Worm (Caenorhabditis elegans) whole organism, L3 larva: ENCODE results near the gene acl-6.
A peak's percentile ranks its signal among the peaks of the same experiment; 100 is the strongest.

Experiments
- R02D3.7 ChIP-seq: fragments of 150-350 bp; optimal IDR thresholded peaks from 2 replicates; lab custom pipeline; 2014; ENCODE audit warnings: missing biosample characterization, missing genetic modification characterization
- ama-1 ChIP-seq: fragments of 150-350 bp; optimal IDR thresholded peaks from 2 replicates; lab custom pipeline; 2018
- ceh-16 ChIP-seq: sonication (generic microtip); optimal IDR thresholded peaks from 2 replicates; lab custom pipeline; 2017; ENCODE audit warnings: missing biosample characterization, missing genetic modification characterization
- ceh-9 ChIP-seq: sonication (generic microtip); optimal IDR thresholded peaks from 2 replicates; lab custom pipeline; 2018; ENCODE audit warnings: missing biosample characterization, missing genetic modification characterization
- daf-12 ChIP-seq: fragments of 150-350 bp; optimal IDR thresholded peaks from 2 replicates; lab custom pipeline; 2014; ENCODE audit warnings: missing biosample characterization, missing genetic modification reagents, missing genetic modification characterization
- egl-27 ChIP-seq: sonication (generic microtip); optimal IDR thresholded peaks from 4 replicates; lab custom pipeline; 2017; ENCODE audit warnings: missing biosample characterization, missing genetic modification reagents, missing genetic modification characterization
- egl-5 ChIP-seq: fragments of 150-350 bp; optimal IDR thresholded peaks from 2 replicates; lab custom pipeline; 2017; ENCODE audit warnings: missing biosample characterization, missing genetic modification reagents, missing genetic modification characterization, inconsistent platforms
- elt-1 ChIP-seq: fragments of 150-350 bp; optimal IDR thresholded peaks from 2 replicates; lab custom pipeline; 2014; ENCODE audit warnings: missing biosample characterization, missing genetic modification characterization
- elt-2 ChIP-seq: sonication (generic microtip); optimal IDR thresholded peaks from 2 replicates; lab custom pipeline; 2016; ENCODE audit warnings: missing genetic modification reagents, mild to moderate bottlenecking, missing genetic modification characterization, missing compliant biosample characterization
- eor-1 ChIP-seq, 2 experiments: fragments of 150-350 bp; optimal IDR thresholded peaks; 2 replicates each; lab custom pipeline; 2014 to 2018; ENCODE audit warnings: missing biosample characterization in 2 of 2, missing genetic modification characterization in 2 of 2
- fkh-10 ChIP-seq: sonication (generic microtip); optimal IDR thresholded peaks from 2 replicates; lab custom pipeline; 2017; ENCODE audit warnings: missing biosample characterization, missing genetic modification reagents, missing genetic modification characterization
- fos-1 ChIP-seq: fragments of 150-350 bp; optimal IDR thresholded peaks from 2 replicates; lab custom pipeline; 2014; ENCODE audit warnings: missing biosample characterization, missing genetic modification characterization
- hmg-11 ChIP-seq: sonication (generic microtip); optimal IDR thresholded peaks from 2 replicates; lab custom pipeline; 2016; ENCODE audit warnings: missing genetic modification characterization, missing compliant biosample characterization
- jun-1 ChIP-seq: fragments of 150-350 bp; optimal IDR thresholded peaks from 2 replicates; lab custom pipeline; 2014; ENCODE audit warnings: missing biosample characterization, missing genetic modification reagents, missing genetic modification characterization
- lin-15B ChIP-seq: fragments of 150-350 bp; optimal IDR thresholded peaks from 2 replicates; lab custom pipeline; 2014; ENCODE audit warnings: missing biosample characterization, missing genetic modification characterization
- lin-39 ChIP-seq: fragments of 150-350 bp; optimal IDR thresholded peaks from 2 replicates; lab custom pipeline; 2018; ENCODE audit warnings: missing biosample characterization, missing genetic modification reagents, missing genetic modification characterization
- lsy-12 ChIP-seq: sonication (generic microtip); optimal IDR thresholded peaks from 2 replicates; lab custom pipeline; 2016; ENCODE audit warnings: mild to moderate bottlenecking, missing genetic modification characterization, missing compliant biosample characterization
- mdl-1 ChIP-seq: fragments of 150-350 bp; optimal IDR thresholded peaks from 2 replicates; lab custom pipeline; 2014; ENCODE audit warnings: missing biosample characterization, missing genetic modification characterization
- nfya-1 ChIP-seq: sonication (generic microtip); optimal IDR thresholded peaks from 2 replicates; lab custom pipeline; 2017; ENCODE audit warnings: missing genetic modification characterization, mild to moderate bottlenecking, missing compliant biosample characterization, antibody characterized with exemption, moderate library complexity; ENCODE audit not compliant: insufficient read depth
- nhr-12 ChIP-seq: fragments of 150-350 bp; optimal IDR thresholded peaks from 2 replicates; lab custom pipeline; 2014; ENCODE audit warnings: missing biosample characterization, missing genetic modification characterization
- nhr-23 ChIP-seq: fragments of 150-350 bp; optimal IDR thresholded peaks from 2 replicates; lab custom pipeline; 2014; ENCODE audit warnings: missing biosample characterization, missing genetic modification reagents, missing genetic modification characterization
- nhr-237 ChIP-seq: fragments of 150-350 bp; optimal IDR thresholded peaks from 2 replicates; lab custom pipeline; 2014; ENCODE audit warnings: missing biosample characterization, missing genetic modification characterization
- nhr-25 ChIP-seq: sonication (generic microtip); optimal IDR thresholded peaks from 2 replicates; lab custom pipeline; 2017; ENCODE audit warnings: missing biosample characterization, missing genetic modification characterization
- nhr-28 ChIP-seq: fragments of 150-350 bp; optimal IDR thresholded peaks from 2 replicates; lab custom pipeline; 2014; ENCODE audit warnings: missing biosample characterization, missing genetic modification characterization
- nhr-43 ChIP-seq: sonication (generic microtip); optimal IDR thresholded peaks from 2 replicates; lab custom pipeline; 2016; ENCODE audit warnings: mild to moderate bottlenecking, missing genetic modification characterization, missing compliant biosample characterization; ENCODE audit not compliant: poor library complexity, severe bottlenecking
- nhr-67 ChIP-seq: fragments of 150-350 bp; optimal IDR thresholded peaks from 2 replicates; lab custom pipeline; 2014; ENCODE audit warnings: missing biosample characterization, missing genetic modification characterization
- nhr-76 ChIP-seq: fragments of 150-350 bp; sonication (generic microtip); optimal IDR thresholded peaks from 5 replicates; lab custom pipeline; 2014; ENCODE audit warnings: missing biosample characterization, missing genetic modification characterization
- nhr-77 ChIP-seq: fragments of 150-350 bp; optimal IDR thresholded peaks from 2 replicates; lab custom pipeline; 2014; ENCODE audit warnings: missing biosample characterization, missing genetic modification characterization
- pha-4 ChIP-seq: fragments of 150-350 bp; optimal IDR thresholded peaks from 2 replicates; lab custom pipeline; 2014; ENCODE audit warnings: missing biosample characterization, missing genetic modification reagents, missing genetic modification characterization
- sea-2 ChIP-seq: fragments of 150-350 bp; sonication (generic microtip); optimal IDR thresholded peaks from 4 replicates; lab custom pipeline; 2014; ENCODE audit warnings: missing biosample characterization, missing genetic modification reagents, missing genetic modification characterization
- skn-1 ChIP-seq: fragments of 150-350 bp; optimal IDR thresholded peaks from 2 replicates; lab custom pipeline; 2014; ENCODE audit warnings: missing biosample characterization, missing genetic modification characterization
- snpc-4 ChIP-seq: fragments of 150-350 bp; optimal IDR thresholded peaks from 2 replicates; lab custom pipeline; 2014; ENCODE audit warnings: missing biosample characterization, missing genetic modification characterization
- tbx-2 ChIP-seq: sonication (generic microtip); optimal IDR thresholded peaks from 2 replicates; lab custom pipeline; 2016; ENCODE audit warnings: mild to moderate bottlenecking, missing genetic modification characterization, missing compliant biosample characterization
- unc-39 ChIP-seq: sonication (generic microtip); optimal IDR thresholded peaks from 4 replicates; lab custom pipeline; 2017; ENCODE audit warnings: missing biosample characterization, missing genetic modification characterization
- unc-62 ChIP-seq: fragments of 150-350 bp; sonication (generic microtip); optimal IDR thresholded peaks from 4 replicates; lab custom pipeline; 2014; ENCODE audit warnings: missing biosample characterization, missing genetic modification reagents, missing genetic modification characterization
- zag-1 ChIP-seq: fragments of 150-350 bp; optimal IDR thresholded peaks from 2 replicates; lab custom pipeline; 2014; ENCODE audit warnings: missing biosample characterization, missing genetic modification characterization
- ztf-11 ChIP-seq: fragments of 150-350 bp; optimal IDR thresholded peaks from 2 replicates; lab custom pipeline; 2014; ENCODE audit warnings: missing biosample characterization, missing genetic modification characterization
- ztf-4 ChIP-seq: fragments of 150-350 bp; optimal IDR thresholded peaks from 2 replicates; lab custom pipeline; 2014; ENCODE audit warnings: missing biosample characterization, missing genetic modification characterization

The acl-6 gene

DNA sequence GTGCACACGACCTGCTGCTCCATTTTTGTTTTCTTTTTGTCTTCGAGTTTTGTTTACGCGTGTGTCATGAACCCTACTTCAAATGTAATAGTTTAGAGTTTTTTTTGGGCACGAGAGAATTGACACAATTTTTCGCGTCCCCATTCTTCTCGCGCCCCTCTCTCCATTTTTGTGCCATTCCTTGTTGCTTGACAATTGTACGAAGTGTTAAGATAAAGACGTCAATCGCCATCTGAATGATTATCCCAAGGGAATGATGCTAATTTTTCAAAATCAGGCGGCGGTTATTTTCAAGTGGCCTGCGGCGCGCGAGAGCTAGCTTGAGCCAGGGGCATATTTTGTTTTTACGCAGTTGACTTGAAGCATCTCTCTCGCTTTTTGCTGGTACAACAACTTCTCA lies 9.2 kb downstream of the acl-6 start:
- peak; percentile 46 for TF ChIP-seq lin-39 (tag; lab: Kevin White, UChicago)
- peak; percentile 15 for TF ChIP-seq nfya-1 (tag; lab: Kevin White, UChicago)
- TF ChIP-seq unc-62 (GFP tag; lab: Kevin White, UChicago): no peak

DNA sequence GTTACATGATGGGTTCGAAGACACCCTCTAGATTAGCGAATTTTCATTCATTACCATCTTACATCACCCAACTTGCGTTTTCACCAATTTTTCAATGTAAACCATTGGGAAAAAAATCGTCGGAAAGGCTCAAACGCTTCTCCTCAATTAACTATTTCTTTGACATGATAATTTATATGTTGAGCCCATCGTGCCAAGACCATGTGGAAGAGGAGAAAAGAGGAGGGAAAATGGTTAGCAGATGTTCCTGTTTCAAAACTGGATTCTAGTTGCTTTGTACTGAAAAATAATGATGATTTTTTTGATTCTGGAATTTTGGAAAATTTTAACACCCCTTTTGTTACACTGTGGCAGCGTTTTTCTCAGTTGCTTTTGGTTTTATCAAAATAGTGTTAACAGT lies 10.9 kb downstream of the acl-6 start:
- TF ChIP-seq snpc-4 (tag; lab: Kevin White, UChicago) (no peak), elt-2 (tag; lab: Kevin White, UChicago) (no peak), sea-2 (GFP tag; lab: Kevin White, UChicago) (no peak), tbx-2 (no peak), nhr-23 (tag; lab: Kevin White, UChicago) (no peak), jun-1 (tag; lab: Kevin White, UChicago) (no peak), lin-15B (tag; lab: Kevin White, UChicago) (no peak), mdl-1 (tag; lab: Kevin White, UChicago) (no peak), lsy-12 (tag; lab: Kevin White, UChicago) (no peak)

DNA sequence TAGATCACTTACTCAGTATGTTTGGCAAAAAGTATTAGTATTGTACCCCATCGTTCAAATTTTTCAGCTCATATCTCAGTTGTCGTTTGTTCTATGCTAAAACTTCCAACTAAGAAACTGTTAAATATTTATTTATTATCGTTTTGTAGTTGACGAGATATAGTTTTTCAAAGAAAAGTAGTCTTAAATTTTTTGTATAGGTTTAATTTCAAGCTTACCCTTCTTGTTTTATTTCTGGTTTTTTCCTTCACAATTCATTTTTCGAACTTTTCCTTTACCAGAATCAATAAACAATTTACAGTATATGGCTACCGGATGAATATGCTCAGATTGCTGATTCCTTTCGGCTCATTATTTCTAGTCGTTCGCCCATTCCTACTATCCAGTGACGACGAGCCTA lies 12.7 kb downstream of the acl-6 start, which contains the start of gene F08F3.1:
F08F3.1 (plus strand) TSS at position 301 of the 400 bp plus-strand sequence.
- no peak for TF ChIP-seq nhr-25
- no peak for TF ChIP-seq nhr-23 (tag; lab: Kevin White, UChicago)
- TF ChIP-seq elt-1 (tag; lab: Kevin White, UChicago): no peak
- TF ChIP-seq nhr-77: no peak
- no peak for TF ChIP-seq ceh-9 (tag; lab: Kevin White, UChicago)
- TF ChIP-seq nhr-67 (tag; lab: Kevin White, UChicago): no peak
- TF ChIP-seq ceh-16 (tag; lab: Kevin White, UChicago): no peak
- TF ChIP-seq nhr-12: no peak
- TF ChIP-seq nhr-237 (tag; lab: Kevin White, UChicago): no peak
- TF ChIP-seq snpc-4 (tag; lab: Kevin White, UChicago): no peak
- no peak for TF ChIP-seq egl-27
- TF ChIP-seq fkh-10 (GFP tag; lab: Kevin White, UChicago): no peak
- no peak for TF ChIP-seq unc-39 (tag; lab: Kevin White, UChicago)
- TF ChIP-seq R02D3.7: no peak
- no peak for TF ChIP-seq ama-1 (lab: Kevin White, UChicago)
- TF ChIP-seq skn-1 (tag; lab: Kevin White, UChicago): no peak
- no peak for TF ChIP-seq ztf-4 (tag; lab: Kevin White, UChicago)
- TF ChIP-seq egl-5 (tag; lab: Kevin White, UChicago): no peak
- TF ChIP-seq fos-1 (tag; lab: Kevin White, UChicago): no peak

- TF ChIP-seq nhr-28 (tag; lab: Kevin White, UChicago): no peak
- no peak for TF ChIP-seq ztf-11
- TF ChIP-seq nhr-76 (tag; lab: Kevin White, UChicago): no peak
Observed at ce11 chrV:5447057-5447456, 13.9 kb downstream of the acl-6 start.

DNA sequence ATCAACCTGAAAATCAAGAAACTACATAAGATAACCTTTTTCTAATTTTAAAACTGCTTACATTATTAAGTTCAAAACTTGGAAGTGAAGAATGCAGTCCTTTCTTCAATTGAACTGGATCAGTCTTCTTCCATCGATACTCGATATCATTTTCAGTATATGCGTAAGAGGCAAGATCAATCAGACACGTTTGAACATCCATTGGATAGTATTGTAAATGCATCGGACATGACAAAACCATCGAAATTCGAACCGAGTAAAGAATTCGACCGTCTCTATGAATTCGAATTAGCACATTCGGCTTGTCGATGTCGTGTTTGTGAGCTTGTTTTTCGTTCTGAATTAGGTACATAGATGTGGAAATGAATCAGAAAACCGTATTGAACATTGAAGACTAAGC lies 17.6 kb downstream of the acl-6 start:
- TF ChIP-seq nhr-43 (tag; lab: Kevin White, UChicago): no peak
- no peak for TF ChIP-seq pha-4 (tag; lab: Kevin White, UChicago)
- TF ChIP-seq jun-1 (tag; lab: Kevin White, UChicago): no peak
- no peak for TF ChIP-seq hmg-11
- TF ChIP-seq zag-1 (tag; lab: Kevin White, UChicago): no peak
- no peak for TF ChIP-seq sea-2 (GFP tag; lab: Kevin White, UChicago)
- TF ChIP-seq daf-12 (tag; lab: Kevin White, UChicago): no peak
- no peak for TF ChIP-seq elt-1 (tag; lab: Kevin White, UChicago)
- no peak for TF ChIP-seq lsy-12 (tag; lab: Kevin White, UChicago)
- no peak for TF ChIP-seq nhr-25
- no peak for TF ChIP-seq eor-1 (tag; optimal IDR thresholded peaks at IDR 0.05; lab: Kevin White, UChicago)
- TF ChIP-seq elt-2 (tag; lab: Kevin White, UChicago): no peak
